Worm (Caenorhabditis elegans) whole organism, mixed stage, embryonic: Measurements from ENCODE around the gene natc-1.

Experiments
- M03D4.4 ChIP-seq: sonication (generic microtip); optimal IDR thresholded peaks from 2 replicates; lab custom pipeline; 2017; ENCODE audit warnings: mild to moderate bottlenecking, missing genetic modification characterization, missing compliant biosample characterization
- blmp-1 ChIP-seq: fragments of 150-350 bp; optimal IDR thresholded peaks from 2 replicates; lab custom pipeline; 2014; ENCODE audit warnings: missing biosample characterization, missing genetic modification characterization
- ceh-39 ChIP-seq: fragments of 150-350 bp; optimal IDR thresholded peaks from 2 replicates; lab custom pipeline; 2014; ENCODE audit warnings: missing biosample characterization, missing genetic modification characterization
- ceh-43 ChIP-seq: fragments of 200-800 bp; sonication (Bioruptor generic); optimal IDR thresholded peaks from 2 replicates; lab custom pipeline; 2018; ENCODE audit warnings: mild to moderate bottlenecking, missing genetic modification characterization, moderate library complexity, missing compliant biosample characterization
- ceh-83 ChIP-seq: fragments of 200-800 bp; sonication (Bioruptor generic); optimal IDR thresholded peaks from 2 replicates; lab custom pipeline; 2018; ENCODE audit warnings: mild to moderate bottlenecking, missing genetic modification characterization, missing compliant biosample characterization
- ces-1 ChIP-seq: fragments of 150-350 bp; optimal IDR thresholded peaks from 2 replicates; lab custom pipeline; 2014; ENCODE audit warnings: missing biosample characterization, missing genetic modification reagents, missing genetic modification characterization
- cnd-1 ChIP-seq: fragments of 200-800 bp; sonication (Bioruptor generic); optimal IDR thresholded peaks from 2 replicates; lab custom pipeline; 2018; ENCODE audit warnings: mild to moderate bottlenecking, missing genetic modification characterization, missing compliant biosample characterization
- drap-1 ChIP-seq: fragments of 200-800 bp; sonication (Bioruptor generic); optimal IDR thresholded peaks from 3 replicates; lab custom pipeline; 2018; ENCODE audit warnings: mild to moderate bottlenecking, missing genetic modification characterization, missing compliant biosample characterization
- elt-1 ChIP-seq: sonication (generic microtip); optimal IDR thresholded peaks from 2 replicates; lab custom pipeline; 2017; ENCODE audit warnings: missing genetic modification characterization, mild to moderate bottlenecking, missing compliant biosample characterization, antibody characterized with exemption, moderate library complexity, borderline replicate concordance; ENCODE audit not compliant: insufficient read depth
- elt-3 ChIP-seq: fragments of 150-350 bp; optimal IDR thresholded peaks from 2 replicates; lab custom pipeline; 2014; ENCODE audit warnings: missing biosample characterization, missing genetic modification characterization
- ham-2 ChIP-seq: fragments of 200-800 bp; sonication (Bioruptor generic); optimal IDR thresholded peaks from 2 replicates; lab custom pipeline; 2018; ENCODE audit warnings: mild to moderate bottlenecking, missing genetic modification characterization, missing compliant biosample characterization
- hlh-1 ChIP-seq: fragments of 150-350 bp; optimal IDR thresholded peaks from 2 replicates; lab custom pipeline; 2014; ENCODE audit warnings: missing biosample characterization, missing genetic modification reagents, missing genetic modification characterization
- lin-13 ChIP-seq: fragments of 150-350 bp; optimal IDR thresholded peaks from 2 replicates; lab custom pipeline; 2014; ENCODE audit warnings: missing biosample characterization, missing genetic modification characterization
- lsy-2 ChIP-seq: fragments of 150-350 bp; optimal IDR thresholded peaks from 2 replicates; lab custom pipeline; 2014; ENCODE audit warnings: missing biosample characterization, missing genetic modification characterization
- mab-5 ChIP-seq: fragments of 150-350 bp; optimal IDR thresholded peaks from 2 replicates; lab custom pipeline; 2014; ENCODE audit warnings: missing biosample characterization, missing genetic modification characterization
- mls-2 ChIP-seq: sonication (generic microtip); optimal IDR thresholded peaks from 2 replicates; lab custom pipeline; 2016; ENCODE audit warnings: mild to moderate bottlenecking, missing genetic modification characterization, moderate library complexity, missing compliant biosample characterization
- nhr-12 ChIP-seq: fragments of 150-350 bp; optimal IDR thresholded peaks from 2 replicates; lab custom pipeline; 2014; ENCODE audit warnings: missing biosample characterization, missing genetic modification characterization
- nhr-2 ChIP-seq: fragments of 150-350 bp; optimal IDR thresholded peaks from 2 replicates; lab custom pipeline; 2014; ENCODE audit warnings: missing biosample characterization, missing genetic modification characterization
- nhr-237 ChIP-seq: fragments of 150-350 bp; optimal IDR thresholded peaks from 2 replicates; lab custom pipeline; 2014; ENCODE audit warnings: missing biosample characterization, missing genetic modification characterization
- nhr-28 ChIP-seq: fragments of 150-350 bp; optimal IDR thresholded peaks from 2 replicates; lab custom pipeline; 2014; ENCODE audit warnings: missing biosample characterization, missing genetic modification characterization
- nhr-76 ChIP-seq: sonication (generic microtip); optimal IDR thresholded peaks from 2 replicates; lab custom pipeline; 2017; ENCODE audit warnings: missing biosample characterization, missing genetic modification characterization
- pha-4 ChIP-seq: fragments of 150-350 bp; optimal IDR thresholded peaks from 2 replicates; lab custom pipeline; 2018; ENCODE audit warnings: missing biosample characterization, missing genetic modification reagents, missing genetic modification characterization
- snpc-4 ChIP-seq: fragments of 150-350 bp; optimal IDR thresholded peaks from 2 replicates; lab custom pipeline; 2014; ENCODE audit warnings: missing biosample characterization, missing genetic modification characterization
- sptf-1 ChIP-seq: sonication (generic microtip); optimal IDR thresholded peaks from 2 replicates; lab custom pipeline; 2017; ENCODE audit warnings: mild to moderate bottlenecking, missing genetic modification characterization, moderate library complexity, missing compliant biosample characterization
- tbx-8 ChIP-seq: fragments of 200-800 bp; sonication (Bioruptor generic); optimal IDR thresholded peaks from 2 replicates; lab custom pipeline; 2018; ENCODE audit warnings: mild to moderate bottlenecking, missing genetic modification characterization, moderate library complexity, missing compliant biosample characterization
- unc-120 ChIP-seq: sonication (generic microtip); optimal IDR thresholded peaks from 2 replicates; lab custom pipeline; 2017; ENCODE audit warnings: missing genetic modification characterization, missing compliant biosample characterization; ENCODE audit not compliant: poor library complexity, severe bottlenecking
- unc-39 ChIP-seq: fragments of 150-350 bp; optimal IDR thresholded peaks from 2 replicates; lab custom pipeline; 2014; ENCODE audit warnings: missing biosample characterization, missing genetic modification characterization
- zip-8 ChIP-seq: fragments of 150-350 bp; optimal IDR thresholded peaks from 2 replicates; lab custom pipeline; 2014; ENCODE audit warnings: missing biosample characterization, missing genetic modification characterization
- ztf-11 ChIP-seq: fragments of 150-350 bp; optimal IDR thresholded peaks from 2 replicates; lab custom pipeline; 2014; ENCODE audit warnings: missing biosample characterization, missing genetic modification characterization

Gene natc-1

DNA sequence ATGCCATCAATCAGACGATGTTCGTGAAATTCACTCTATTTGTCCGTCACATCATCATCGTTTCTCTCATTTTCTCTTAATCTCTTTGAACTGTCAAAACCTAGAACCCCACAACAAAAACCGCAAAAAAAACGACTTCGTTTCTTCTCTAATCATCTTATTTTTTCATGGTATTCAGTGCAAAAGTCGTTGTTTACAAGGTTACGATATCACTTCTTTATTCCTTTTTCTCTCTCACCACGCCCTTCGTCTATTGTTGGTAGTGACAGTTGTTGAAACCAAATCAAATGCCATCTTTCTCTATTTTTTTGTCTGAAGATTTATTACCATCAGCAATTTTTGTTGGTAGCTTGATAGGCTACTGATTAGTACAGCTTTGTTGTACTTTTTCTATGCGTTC, 12.9 kb upstream of the natc-1 start:
- TF ChIP-seq mls-2 (no peak), nhr-2 (tag; lab: Kevin White, UChicago) (no peak)

ce11 chrV:8450690-8451089, 11.5 kb upstream of the natc-1 start:
- TF ChIP-seq mls-2 (no peak), nhr-12 (no peak), sptf-1 (tag; lab: Kevin White, UChicago) (no peak), elt-3 (tag; lab: Kevin White, UChicago) (no peak), ceh-83 (GFP tag; lab: Kevin White, UChicago) (no peak), ceh-43 (GFP tag; lab: Kevin White, UChicago) (no peak), lin-13 (tag; lab: Kevin White, UChicago) (no peak), ham-2 (no peak), cnd-1 (tag; lab: Kevin White, UChicago) (no peak), mab-5 (no peak)

DNA sequence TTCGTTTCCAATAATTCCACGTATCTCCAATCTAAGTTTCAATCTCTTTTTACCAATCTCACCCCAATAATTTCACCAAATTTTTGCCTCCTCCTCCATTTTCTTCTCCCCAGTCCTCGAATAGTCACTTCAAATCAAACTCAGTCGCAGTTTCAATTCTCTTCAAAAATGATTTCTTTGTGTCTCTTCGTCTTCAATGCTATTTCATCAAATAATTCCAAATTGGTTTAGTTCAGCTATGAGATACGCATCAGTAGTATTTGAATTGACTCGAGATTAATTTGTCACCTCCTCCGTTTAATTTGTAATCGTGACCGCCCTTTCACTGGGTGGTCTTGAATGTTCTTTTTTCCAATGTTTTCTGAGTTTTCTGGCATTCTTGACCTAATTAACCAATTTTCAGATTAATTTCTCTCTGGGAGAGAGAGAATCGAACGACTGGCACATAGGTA, 7.1 kb upstream of the natc-1 start, which contains the start of gene T23B12.11:
T23B12.11 (plus strand) TSS at position 402 of the 452 bp plus-strand sequence.
- TF ChIP-seq tbx-8 (GFP tag; lab: Kevin White, UChicago), result no peak
- no peak for TF ChIP-seq ceh-43 (GFP tag; lab: Kevin White, UChicago)
- TF ChIP-seq unc-39 (tag; lab: Kevin White, UChicago), result no peak
- no peak for TF ChIP-seq lsy-2 (tag; lab: Kevin White, UChicago)
- no peak for TF ChIP-seq nhr-76 (tag; lab: Kevin White, UChicago)
- no peak for TF ChIP-seq ztf-11 (tag; lab: Kevin White, UChicago)
- no peak for TF ChIP-seq sptf-1 (tag; lab: Kevin White, UChicago)
- TF ChIP-seq nhr-12, result no peak
- no peak for TF ChIP-seq nhr-28 (tag; lab: Kevin White, UChicago)
- TF ChIP-seq nhr-2 (tag; lab: Kevin White, UChicago), result no peak
- TF ChIP-seq hlh-1 (tag; lab: Kevin White, UChicago), result no peak
- no peak for TF ChIP-seq zip-8 (tag; lab: Kevin White, UChicago)
- TF ChIP-seq ceh-39 (tag; lab: Kevin White, UChicago), result no peak
- TF ChIP-seq elt-1 (tag; lab: Kevin White, UChicago), result no peak

DNA sequence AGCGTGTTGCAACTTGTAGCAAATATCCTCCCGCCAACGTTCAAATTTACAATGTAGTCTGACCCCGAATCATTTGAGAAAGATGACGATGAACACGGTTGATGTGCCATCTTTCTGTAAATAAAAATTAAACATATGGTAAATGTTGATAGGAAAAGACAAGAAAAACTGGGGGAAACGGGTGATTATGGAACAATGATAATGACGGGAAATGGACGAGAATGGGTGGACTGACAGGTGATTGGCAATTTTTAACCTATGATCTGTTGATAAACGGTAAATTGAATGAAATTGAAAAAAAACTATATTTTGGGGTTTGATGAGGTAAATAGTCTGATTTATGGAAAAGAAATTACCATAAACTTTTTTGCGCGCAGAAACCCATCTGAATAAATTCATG, 1.9 kb upstream of the natc-1 start, which contains the start of gene T23B12.6:
T23B12.6 (minus strand) TSS at position 114 of the 400 bp plus-strand sequence.
- TF ChIP-seq unc-120 (tag; lab: Kevin White, UChicago), result no peak
- no peak for TF ChIP-seq lin-13 (tag; lab: Kevin White, UChicago)
- no peak for TF ChIP-seq pha-4
- TF ChIP-seq elt-1 (tag; lab: Kevin White, UChicago), result no peak
- no peak for TF ChIP-seq lsy-2 (tag; lab: Kevin White, UChicago)
- TF ChIP-seq drap-1 (GFP tag; lab: Kevin White, UChicago), result no peak
- no peak for TF ChIP-seq zip-8 (tag; lab: Kevin White, UChicago)
- TF ChIP-seq mab-5, result no peak
- no peak for TF ChIP-seq nhr-28 (tag; lab: Kevin White, UChicago)
- no peak for TF ChIP-seq nhr-237 (tag; lab: Kevin White, UChicago)
- no peak for TF ChIP-seq tbx-8 (GFP tag; lab: Kevin White, UChicago)

DNA sequence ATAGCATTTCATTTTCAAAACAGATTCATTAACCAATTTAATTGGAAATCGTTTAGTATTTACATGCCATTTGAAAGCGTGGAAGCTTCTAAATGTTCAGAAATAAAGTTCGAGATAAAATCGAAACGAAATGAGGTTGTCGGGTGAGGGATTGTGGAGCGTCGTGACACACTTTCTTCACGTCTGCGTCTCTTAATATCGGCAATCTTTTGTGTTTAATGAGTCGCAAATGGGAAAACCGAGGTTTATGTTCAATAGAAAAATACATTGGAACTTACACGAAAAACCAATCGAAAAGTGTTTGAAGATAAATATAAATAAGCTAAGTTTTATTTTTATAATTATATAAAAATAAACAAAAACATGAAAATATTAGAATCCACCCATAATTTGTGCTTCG, 1.4 kb upstream of the natc-1 start:
- no peak for TF ChIP-seq M03D4.4 (tag; lab: Kevin White, UChicago)
- TF ChIP-seq ces-1 (GFP tag; lab: Kevin White, UChicago), result peak; percentile 52

DNA sequence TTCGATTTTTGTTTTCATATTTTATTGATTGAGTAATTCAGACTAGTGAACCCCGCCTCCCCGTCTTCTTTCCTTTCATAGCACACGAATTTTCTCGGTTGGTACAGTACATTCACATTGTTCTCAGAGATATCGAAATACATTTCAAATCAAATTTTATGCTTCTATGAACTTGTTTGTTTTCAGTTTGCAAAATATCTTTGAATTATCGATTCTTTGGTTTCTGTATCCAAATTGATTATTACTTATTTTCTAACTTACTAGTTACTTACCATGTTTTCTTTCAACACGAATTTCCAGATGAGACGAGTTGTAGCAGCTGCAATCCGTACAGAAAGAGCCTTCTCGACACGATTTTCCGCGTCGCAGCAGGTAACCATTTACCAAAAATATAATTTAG, 3.2 kb downstream of the natc-1 start, which contains the start of gene mrps-2:
mrps-2 (plus strand) TSS at position 301 of the 400 bp plus-strand sequence.
- TF ChIP-seq ces-1 (GFP tag; lab: Kevin White, UChicago) (no peak), pha-4 (no peak), cnd-1 (tag; lab: Kevin White, UChicago) (no peak), ceh-83 (GFP tag; lab: Kevin White, UChicago) (no peak), elt-3 (tag; lab: Kevin White, UChicago) (no peak), snpc-4 (no peak), blmp-1 (tag; lab: Kevin White, UChicago) (no peak)
